Worm (Caenorhabditis elegans): ENCODE data around the gene vab-2.

DNA sequence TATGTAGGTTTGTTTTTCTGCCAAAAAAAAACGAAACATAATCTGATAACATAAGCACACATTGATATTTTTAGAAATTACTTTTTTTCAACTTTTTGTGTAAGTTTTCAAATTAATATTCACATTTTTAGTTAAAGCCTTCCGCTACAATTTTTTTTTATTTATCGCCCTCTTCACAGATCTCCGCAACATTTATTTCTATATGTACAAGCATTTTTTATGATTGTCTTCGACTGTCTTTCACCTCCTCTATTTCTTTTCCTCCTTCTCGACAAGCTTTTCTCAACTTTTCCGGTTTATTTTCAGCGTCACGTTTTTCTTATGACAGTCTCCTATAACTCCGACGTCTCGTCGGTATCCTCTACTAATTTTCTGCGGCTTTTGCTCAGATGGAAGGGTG lies 10.7 kb downstream of the vab-2 start, which contains the start of gene best-20:
- TF ChIP-seq lin-39 (tag; optimal IDR thresholded peaks at IDR 0.05), result no peak
- TF ChIP-seq elt-1 (tag; optimal IDR thresholded peaks at IDR 0.05), result no peak
- no peak for TF ChIP-seq fos-1 (tag; optimal IDR thresholded peaks at IDR 0.05)
- no peak for TF ChIP-seq daf-12 (tag; optimal IDR thresholded peaks at IDR 0.05)
- TF ChIP-seq mdl-1 (tag; optimal IDR thresholded peaks at IDR 0.05), result no peak
- TF ChIP-seq ztf-4 (tag; optimal IDR thresholded peaks at IDR 0.05), result no peak
- TF ChIP-seq elt-3 (tag; optimal IDR thresholded peaks at IDR 0.05), result no peak

All from whole organism, L3 larva.